Worm (Caenorhabditis elegans): Measurements from ENCODE around the gene srj-19.

DNA sequence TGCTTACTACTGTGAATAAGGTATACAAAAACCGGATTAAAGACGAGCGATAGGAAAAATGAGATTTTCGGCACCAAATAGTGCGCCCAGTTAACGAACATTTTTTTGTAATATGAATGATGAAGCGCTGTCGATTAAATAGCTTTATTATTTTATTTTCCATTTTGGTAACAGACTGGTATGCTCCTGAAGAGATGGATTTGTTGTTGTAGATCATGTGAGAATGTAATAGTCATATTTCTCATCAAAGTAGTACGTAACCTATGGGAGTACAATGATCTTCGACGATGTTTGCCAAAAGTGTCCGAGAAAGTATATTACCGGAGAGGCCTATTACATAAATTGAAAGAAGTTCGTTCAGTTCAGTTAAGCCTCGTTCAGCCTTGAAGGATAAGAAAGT is at the start of gene srj-19:
- TF ChIP-seq F39B2.1 (GFP tag; IDR thresholded peaks at IDR 0.05) (no peak), Y95B8A.8 (GFP tag; IDR thresholded peaks at IDR 0.05) (no peak), nfya-1 (tag; optimal IDR thresholded peaks at IDR 0.05; ENCODE audit: borderline replicate concordance, insufficient read depth) (no peak), F49E8.2 (tag; optimal IDR thresholded peaks at IDR 0.05; ENCODE audit: insufficient read depth) (no peak)
